Fruit fly (Drosophila melanogaster) whole organism, pupa: ENCODE measurements around the gene mRpS18C.

ENCODE experiments used
- CG10348 ChIP-seq: fragments of 200-800 bp; sonication (Bioruptor generic); IDR thresholded peaks from 2 replicates; pipeline ENCODE4 v1.3.6; 2022; ENCODE audit warnings: missing biosample characterization, missing genetic modification characterization
- CG12605 ChIP-seq: fragments of 200-800 bp; sonication (Bioruptor generic); IDR thresholded peaks from 2 replicates; pipeline ENCODE4 v1.3.6; 2022; ENCODE audit warnings: missing biosample characterization, missing genetic modification characterization
- CG13204 ChIP-seq: fragments of 200-800 bp; sonication (Bioruptor generic); optimal IDR thresholded peaks from 2 replicates; lab custom pipeline; 2018; ENCODE audit warnings: missing biosample characterization, mild to moderate bottlenecking, missing genetic modification characterization, moderate library complexity
- CG14655 ChIP-seq: fragments of 200-800 bp; sonication (Bioruptor generic); optimal IDR thresholded peaks from 3 replicates; lab custom pipeline; 2017; ENCODE audit warnings: mild to moderate bottlenecking, missing biosample characterization, missing genetic modification reagents, missing genetic modification characterization
- CG15710 ChIP-seq: fragments of 200-800 bp; sonication (Bioruptor generic); optimal IDR thresholded peaks from 2 replicates; lab custom pipeline; 2018; ENCODE audit warnings: missing biosample characterization, mild to moderate bottlenecking, missing genetic modification characterization, moderate library complexity
- CG17806 ChIP-seq: fragments of 200-800 bp; sonication (Bioruptor generic); optimal IDR thresholded peaks from 2 replicates; lab custom pipeline; 2018; ENCODE audit warnings: missing biosample characterization, mild to moderate bottlenecking, missing genetic modification characterization, moderate library complexity
- CG32121 ChIP-seq: fragments of 200-800 bp; sonication (Bioruptor generic); IDR thresholded peaks from 2 replicates; pipeline ENCODE4 v1.3.6; 2022; ENCODE audit warnings: missing biosample characterization, missing genetic modification characterization
- CG34367 ChIP-seq: fragments of 200-800 bp; sonication (Bioruptor generic); optimal IDR thresholded peaks from 2 replicates; lab custom pipeline; 2018; ENCODE audit warnings: missing biosample characterization, mild to moderate bottlenecking, missing genetic modification characterization
- CG4496 ChIP-seq: fragments of 200-800 bp; sonication (Bioruptor generic); IDR thresholded peaks from 3 replicates; pipeline ENCODE4 v1.3.6; 2022; ENCODE audit warnings: missing biosample characterization, missing genetic modification characterization
- CG8159 ChIP-seq: fragments of 200-800 bp; sonication (Bioruptor generic); optimal IDR thresholded peaks from 3 replicates; lab custom pipeline; 2018; ENCODE audit warnings: missing biosample characterization, mild to moderate bottlenecking, missing genetic modification characterization, moderate library complexity
- CG8301 ChIP-seq: fragments of 200-800 bp; sonication (Bioruptor generic); optimal IDR thresholded peaks from 2 replicates; lab custom pipeline; 2018; ENCODE audit warnings: missing biosample characterization, mild to moderate bottlenecking, missing genetic modification characterization
- CG9948 ChIP-seq: fragments of 200-800 bp; sonication (Bioruptor generic); optimal IDR thresholded peaks from 2 replicates; lab custom pipeline; 2018; ENCODE audit warnings: missing biosample characterization, mild to moderate bottlenecking, missing genetic modification characterization, moderate library complexity
- D1 ChIP-seq: fragments of 200-800 bp; sonication (Bioruptor generic); optimal IDR thresholded peaks from 2 replicates; lab custom pipeline; 2018; ENCODE audit warnings: missing biosample characterization, mild to moderate bottlenecking, missing genetic modification characterization, moderate library complexity
- EcR ChIP-seq: fragments of 200-800 bp; sonication (Bioruptor generic); optimal IDR thresholded peaks from 3 replicates; lab custom pipeline; 2019; ENCODE audit warnings: missing biosample characterization, missing genetic modification characterization, mild to moderate bottlenecking, moderate library complexity, missing genetic modification reagents
- Ets98B ChIP-seq: fragments of 200-800 bp; sonication (Bioruptor generic); IDR thresholded peaks from 2 replicates; pipeline ENCODE4 v1.3.6; 2022; ENCODE audit warnings: missing biosample characterization, missing genetic modification characterization
- Pif1A ChIP-seq: fragments of 200-800 bp; sonication (Bioruptor generic); optimal IDR thresholded peaks from 3 replicates; lab custom pipeline; 2016; ENCODE audit warnings: missing biosample characterization, missing genetic modification characterization
- Pif1B ChIP-seq: fragments of 200-800 bp; sonication (Bioruptor generic); optimal IDR thresholded peaks from 3 replicates; lab custom pipeline; 2016; ENCODE audit warnings: missing biosample characterization, missing genetic modification characterization
- Snoo ChIP-seq: fragments of 200-800 bp; sonication (Bioruptor generic); optimal IDR thresholded peaks from 3 replicates; lab custom pipeline; 2017; ENCODE audit warnings: missing biosample characterization, mild to moderate bottlenecking, missing genetic modification characterization, inconsistent platforms
- fd96Ca ChIP-seq: fragments of 200-800 bp; sonication (Bioruptor generic); IDR thresholded peaks from 3 replicates; pipeline ENCODE4 v1.3.6; 2022; ENCODE audit warnings: missing biosample characterization, missing genetic modification characterization
- gl ChIP-seq: fragments of 200-800 bp; sonication (Bioruptor generic); optimal IDR thresholded peaks from 2 replicates; lab custom pipeline; 2018; ENCODE audit warnings: missing biosample characterization, mild to moderate bottlenecking, missing genetic modification characterization
- rn ChIP-seq: fragments of 200-800 bp; sonication (Bioruptor generic); IDR thresholded peaks from 2 replicates; pipeline ENCODE4 v1.3.6; 2022; ENCODE audit warnings: missing biosample characterization, missing genetic modification characterization

The mRpS18C gene

dm6 chr3R:30464244-30464643 is 40.5 kb downstream of the mRpS18C start:
- TF ChIP-seq Ets98B (GFP tag; lab: Robert Waterston, UW) = no peak
- no peak for TF ChIP-seq CG10348 (GFP tag; lab: Robert Waterston, UW)
- no peak for TF ChIP-seq CG14655
- no peak for TF ChIP-seq CG15710
- TF ChIP-seq Snoo (tag; lab: Kevin White, UChicago) = no peak
- no peak for TF ChIP-seq EcR (GFP tag; lab: Kevin White, UChicago)
- no peak for TF ChIP-seq CG9948 (tag; lab: Kevin White, UChicago)
- no peak for TF ChIP-seq D1 (tag; lab: Kevin White, UChicago)
- no peak for TF ChIP-seq CG12605 (GFP tag; lab: Robert Waterston, UW)
- no peak for TF ChIP-seq CG13204 (GFP tag; lab: Kevin White, UChicago)
- no peak for TF ChIP-seq CG8159 (tag; lab: Kevin White, UChicago)
- TF ChIP-seq Pif1B (GFP tag; lab: Kevin White, UChicago) = no peak
- no peak for TF ChIP-seq gl
- no peak for TF ChIP-seq CG4496 (GFP tag; lab: Robert Waterston, UW)
- TF ChIP-seq CG8301 (tag; lab: Kevin White, UChicago) = no peak

dm6 chr3R:30465775-30466494 is 42.2 kb downstream of the mRpS18C start, which contains the start of gene PH4alphaEFB:
PH4alphaEFB (plus strand) TSS chr3R:30466050.
- TF ChIP-seq EcR (GFP tag; lab: Kevin White, UChicago) (peak; percentile 72), CG12605 (GFP tag; lab: Robert Waterston, UW) (peak; percentile 53; the same call in 1 of the 2 replicates), Pif1A (no peak), gl (peak; percentile 1)

dm6 chr3R:30466515-30466914 is 42.7 kb downstream of the mRpS18C start:
- TF ChIP-seq fd96Ca (peak; percentile 38; the same call in 1 of the 3 replicates), CG14655 (no peak), Pif1B (GFP tag; lab: Kevin White, UChicago) (no peak), CG8159 (tag; lab: Kevin White, UChicago) (no peak), EcR (GFP tag; lab: Kevin White, UChicago) (no peak), CG4496 (GFP tag; lab: Robert Waterston, UW) (peak; percentile 14; the same call in 1 of the 3 replicates), CG9948 (tag; lab: Kevin White, UChicago) (no peak)
- TF ChIP-seq, all 21 proteins: peak for 2

dm6 chr3R:30467062-30467461 is 43.3 kb downstream of the mRpS18C start:
- no peak for TF ChIP-seq Snoo (tag; lab: Kevin White, UChicago)
- no peak for TF ChIP-seq CG13204 (GFP tag; lab: Kevin White, UChicago)

dm6 chr3R:30470690-30471089 is 46.9 kb downstream of the mRpS18C start:
- TF ChIP-seq rn (GFP tag; lab: Robert Waterston, UW) (no peak), Pif1B (GFP tag; lab: Kevin White, UChicago) (no peak), fd96Ca (no peak), gl (no peak), CG4496 (GFP tag; lab: Robert Waterston, UW) (no peak), CG17806 (tag; lab: Kevin White, UChicago) (no peak), CG34367 (tag; lab: Kevin White, UChicago) (no peak), CG8301 (tag; lab: Kevin White, UChicago) (no peak), Snoo (tag; lab: Kevin White, UChicago) (no peak), EcR (GFP tag; lab: Kevin White, UChicago) (no peak), CG13204 (GFP tag; lab: Kevin White, UChicago) (no peak), CG32121 (GFP tag; lab: Robert Waterston, UW) (no peak), CG14655 (no peak), CG12605 (GFP tag; lab: Robert Waterston, UW) (no peak), D1 (tag; lab: Kevin White, UChicago) (no peak), CG10348 (GFP tag; lab: Robert Waterston, UW) (no peak), CG8159 (tag; lab: Kevin White, UChicago) (no peak), Ets98B (GFP tag; lab: Robert Waterston, UW) (no peak)

dm6 chr3R:30472331-30472730 is 48.6 kb downstream of the mRpS18C start:
- TF ChIP-seq EcR (GFP tag; lab: Kevin White, UChicago) (peak; percentile 59), CG10348 (GFP tag; lab: Robert Waterston, UW) (no peak)
